Worm (Caenorhabditis elegans) whole organism, young adult: ENCODE results near the gene T06E6.1.

Source experiments
- B0336.3 ChIP-seq: fragments of 200-800 bp; sonication (Bioruptor generic); IDR thresholded peaks from 2 replicates; pipeline ENCODE4 v1.3.6; 2022; ENCODE audit warnings: missing genetic modification characterization, missing compliant biosample characterization
- C17E4.6 ChIP-seq: fragments of 200-800 bp; sonication (Bioruptor generic); IDR thresholded peaks from 2 replicates; pipeline ENCODE4 v1.3.6; 2022; ENCODE audit warnings: missing genetic modification reagents, missing genetic modification characterization, missing compliant biosample characterization
- F39B2.1 ChIP-seq: fragments of 200-800 bp; sonication (Bioruptor generic); IDR thresholded peaks from 2 replicates; pipeline ENCODE4 v1.3.6; 2022; ENCODE audit warnings: missing genetic modification reagents, missing genetic modification characterization, missing compliant biosample characterization
- ama-1 ChIP-seq, 3 experiments: fragments of 150-350 bp in 1 of 3; sonication (generic microtip) in 2 of 3; optimal IDR thresholded peaks; 2 replicates each; lab custom pipeline; 2014 to 2018; ENCODE audit warnings: missing biosample characterization in 2 of 3, missing genetic modification characterization in 2 of 3, missing genetic modification reagents in 2 of 3
- aptf-3 ChIP-seq: fragments of 200-800 bp; sonication (Bioruptor generic); IDR thresholded peaks from 2 replicates; pipeline ENCODE4 v1.3.6; 2022; ENCODE audit warnings: missing genetic modification characterization, missing compliant biosample characterization
- ceh-40 ChIP-seq: fragments of 200-800 bp; sonication (Bioruptor generic); IDR thresholded peaks from 2 replicates; pipeline ENCODE4 v1.3.6; 2022; ENCODE audit warnings: missing genetic modification characterization, missing compliant biosample characterization
- dpff-1 ChIP-seq: sonication (generic microtip); optimal IDR thresholded peaks from 2 replicates; lab custom pipeline; 2017; ENCODE audit warnings: mild to moderate bottlenecking, missing genetic modification characterization, missing compliant biosample characterization
- hmg-20 ChIP-seq: fragments of 200-800 bp; sonication (Bioruptor generic); IDR thresholded peaks from 2 replicates; pipeline ENCODE4 v1.3.6; 2022; ENCODE audit warnings: missing genetic modification reagents, missing genetic modification characterization, missing compliant biosample characterization
- let-607 ChIP-seq, 2 experiments: fragments of 200-800 bp in 1 of 2; sonication (Bioruptor generic) in 1 of 2; sonication (generic microtip) in 1 of 2; optimal IDR thresholded peaks; 2 replicates each; lab custom pipeline; 2016 to 2018; ENCODE audit warnings: mild to moderate bottlenecking in 2 of 2, missing compliant biosample characterization in 2 of 2, missing genetic modification characterization in 2 of 2, moderate library complexity in 2 of 2, missing genotype in 1 of 2
- lin-35 ChIP-seq, 3 experiments: fragments of 150-350 bp in 2 of 3; sonication (generic microtip) in 1 of 3; optimal IDR thresholded peaks; 2 replicates each; lab custom pipeline; 2014 to 2018; ENCODE audit warnings: missing biosample characterization in 3 of 3, missing genetic modification characterization in 3 of 3, missing genetic modification reagents in 3 of 3
- lsl-1 ChIP-seq: fragments of 200-800 bp; sonication (Bioruptor generic); optimal IDR thresholded peaks from 2 replicates; lab custom pipeline; 2018; ENCODE audit warnings: mild to moderate bottlenecking, missing genetic modification characterization, moderate library complexity, missing compliant biosample characterization
- pha-4 ChIP-seq: fragments of 150-350 bp; sonication (generic microtip); optimal IDR thresholded peaks from 2 replicates; lab custom pipeline; 2014; ENCODE audit warnings: missing biosample characterization, missing genetic modification reagents, missing genetic modification characterization
- snpc-4 ChIP-seq, 5 experiments: fragments of 150-350 bp in 1 of 5; sonication (generic microtip) in 4 of 5; optimal IDR thresholded peaks; 2 replicates each; lab custom pipeline; 2014 to 2018; ENCODE audit warnings: missing genetic modification characterization in 5 of 5, missing biosample characterization in 3 of 5, antibody characterized with exemption in 2 of 5, mild to moderate bottlenecking in 2 of 5, missing compliant biosample characterization in 2 of 5, missing genotype in 2 of 5, moderate library complexity in 2 of 5, missing genetic modification reagents in 1 of 5
- unc-62 ChIP-seq: fragments of 150-350 bp; optimal IDR thresholded peaks from 2 replicates; lab custom pipeline; 2014; ENCODE audit warnings: missing biosample characterization, missing genetic modification reagents, missing genetic modification characterization

DNA sequence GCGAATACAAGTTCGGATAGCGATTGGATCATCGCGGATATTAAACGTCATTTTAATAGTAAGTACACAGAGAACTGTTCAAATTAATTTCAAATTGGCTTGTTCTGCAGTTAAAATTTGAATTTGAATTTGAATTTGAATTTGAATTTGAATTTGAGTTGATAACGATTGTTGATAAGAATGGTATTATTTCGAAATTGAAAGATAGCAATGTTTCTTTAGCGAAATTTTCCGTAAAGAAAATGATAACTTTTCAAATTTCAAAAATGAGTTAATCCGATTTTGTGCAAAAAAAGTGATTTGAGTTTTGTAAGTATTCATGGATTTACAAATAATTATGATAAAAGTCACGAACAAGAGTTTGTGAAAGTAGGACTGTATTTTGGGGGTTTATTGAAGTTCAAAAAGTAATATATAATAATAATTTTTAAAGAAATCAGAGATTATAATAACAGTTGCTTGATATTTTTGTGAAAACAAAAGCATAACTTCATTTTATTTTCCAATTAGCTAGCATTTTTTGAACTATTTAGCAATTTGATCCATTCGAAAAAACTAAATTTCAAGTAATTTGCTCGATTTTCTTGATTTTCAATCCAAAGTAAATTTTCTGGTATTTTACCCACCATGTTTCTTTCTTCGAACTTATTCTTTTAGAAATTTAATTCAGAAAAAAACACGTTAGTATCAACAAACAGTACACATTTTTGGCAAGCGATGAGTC lies 30.8 kb upstream of the T06E6.1 start, which contains the start of gene Y36E3A.2:
- no peak for TF ChIP-seq dpff-1 (tag; lab: Kevin White, UChicago)
- no peak for TF ChIP-seq lsl-1 (GFP tag; lab: Kevin White, UChicago)
- TF ChIP-seq unc-62 = no peak
- no peak for TF ChIP-seq pha-4
- TF ChIP-seq let-607 (tag; optimal IDR thresholded peaks at IDR 0.05; lab: Kevin White, UChicago) = no peak
- TF ChIP-seq ceh-40 = no peak
- TF ChIP-seq lin-35 (GFP tag; optimal IDR thresholded peaks at IDR 0.05; lab: Kevin White, UChicago) = no peak
- TF ChIP-seq ama-1 (optimal IDR thresholded peaks at IDR 0.05; lab: Kevin White, UChicago) = no peak
- no peak for TF ChIP-seq ama-1 (GFP tag; optimal IDR thresholded peaks at IDR 0.05; lab: Kevin White, UChicago)
- no peak for TF ChIP-seq snpc-4 (GFP tag; optimal IDR thresholded peaks at IDR 0.05; lab: Kevin White, UChicago)
- TF ChIP-seq snpc-4 (tag; optimal IDR thresholded peaks at IDR 0.05; lab: Kevin White, UChicago) = no peak
- no peak for TF ChIP-seq F39B2.1 (GFP tag; lab: Robert Waterston, UW)
- no peak for TF ChIP-seq C17E4.6 (GFP tag; lab: Robert Waterston, UW)
- TF ChIP-seq aptf-3 (GFP tag; lab: Robert Waterston, UW) = no peak
- TF ChIP-seq hmg-20 (GFP tag; lab: Robert Waterston, UW) = no peak
- no peak for TF ChIP-seq B0336.3 (GFP tag; lab: Robert Waterston, UW)
